Worm (Caenorhabditis elegans): Measurements from ENCODE around the gene clec-5.

clec-5 gene

ce11 chrIII:4854918-4855317 lies 28.5 kb downstream of the clec-5 start, which contains the start of gene C35D10.8:
Gene C35D10.8, plus strand, starts transcription at chrIII:4855218.
- TF ChIP-seq nhr-47 (tag; optimal IDR thresholded peaks at IDR 0.05) (no peak), nhr-19 (GFP tag; conservative IDR thresholded peaks at IDR 0.05) (no peak), C04F5.9 (tag; optimal IDR thresholded peaks at IDR 0.05) (no peak), blmp-1 (tag; optimal IDR thresholded peaks at IDR 0.05) (no peak), irx-1 (tag; optimal IDR thresholded peaks at IDR 0.05) (no peak), egl-13 (tag; optimal IDR thresholded peaks at IDR 0.05) (no peak), dpl-1 (GFP tag; optimal IDR thresholded peaks at IDR 0.05) (no peak), zip-4 (GFP tag; optimal IDR thresholded peaks at IDR 0.05) (no peak), zag-1 (tag; optimal IDR thresholded peaks at IDR 0.05) (no peak), ama-1 (optimal IDR thresholded peaks at IDR 0.05) (no peak), swsn-7 (tag; optimal IDR thresholded peaks at IDR 0.05) (no peak), nhr-90 (tag; optimal IDR thresholded peaks at IDR 0.05; ENCODE audit: poor library complexity) (no peak), ztf-11 (tag; optimal IDR thresholded peaks at IDR 0.05) (no peak), pag-3 (tag; optimal IDR thresholded peaks at IDR 0.05; ENCODE audit: borderline replicate concordance, insufficient read depth) (no peak), ets-5 (GFP tag; IDR thresholded peaks at IDR 0.05) (no peak), vab-15 (tag; optimal IDR thresholded peaks at IDR 0.05) (no peak), efl-3 (GFP tag; optimal IDR thresholded peaks at IDR 0.05) (no peak), nhr-11 (tag; optimal IDR thresholded peaks at IDR 0.05) (no peak), ztf-4 (tag; optimal IDR thresholded peaks at IDR 0.05) (no peak), nhr-28 (tag; optimal IDR thresholded peaks at IDR 0.05) (no peak)

DNA sequence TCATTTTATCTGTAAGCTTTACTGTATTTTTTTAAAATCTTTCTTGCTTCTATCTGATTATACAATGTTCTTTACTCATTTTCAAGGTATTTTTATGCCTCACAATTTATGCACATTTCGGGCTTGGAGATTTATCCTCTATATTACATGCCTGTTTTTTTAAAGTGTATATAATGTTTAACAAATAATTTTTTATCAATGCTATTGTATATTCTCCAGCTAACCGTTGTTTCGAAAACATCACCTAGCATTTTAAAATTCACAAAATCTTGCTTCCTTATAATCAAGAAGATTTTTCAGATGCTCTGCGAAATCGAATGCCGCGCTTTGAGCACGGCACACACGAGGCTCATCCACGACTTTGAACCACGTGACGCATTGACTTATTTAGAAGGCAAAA lies 31.4 kb downstream of the clec-5 start, which contains the start of gene ced-4:
TSS of gene ced-4 (plus strand) at position 301 of the 400 bp plus-strand sequence.
- no peak for TF ChIP-seq ets-5 (GFP tag; IDR thresholded peaks at IDR 0.05)
- TF ChIP-seq elt-3 (tag; optimal IDR thresholded peaks at IDR 0.05), result no peak
- TF ChIP-seq F16B12.6 (tag; optimal IDR thresholded peaks at IDR 0.05), result no peak
- TF ChIP-seq lsy-2 (tag; optimal IDR thresholded peaks at IDR 0.05), result no peak
- no peak for TF ChIP-seq nhr-237 (tag; optimal IDR thresholded peaks at IDR 0.05)
- no peak for TF ChIP-seq nhr-12 (tag; optimal IDR thresholded peaks at IDR 0.05)
- TF ChIP-seq alr-1 (tag; optimal IDR thresholded peaks at IDR 0.05; ENCODE audit: borderline replicate concordance), result no peak
- TF ChIP-seq aly-2 (tag; optimal IDR thresholded peaks at IDR 0.05), result no peak
- TF ChIP-seq skn-1 (tag; optimal IDR thresholded peaks at IDR 0.05), result no peak
- no peak for TF ChIP-seq C16A3.4 (tag; optimal IDR thresholded peaks at IDR 0.05)
- TF ChIP-seq nhr-71 (tag; optimal IDR thresholded peaks at IDR 0.05), result no peak

DNA sequence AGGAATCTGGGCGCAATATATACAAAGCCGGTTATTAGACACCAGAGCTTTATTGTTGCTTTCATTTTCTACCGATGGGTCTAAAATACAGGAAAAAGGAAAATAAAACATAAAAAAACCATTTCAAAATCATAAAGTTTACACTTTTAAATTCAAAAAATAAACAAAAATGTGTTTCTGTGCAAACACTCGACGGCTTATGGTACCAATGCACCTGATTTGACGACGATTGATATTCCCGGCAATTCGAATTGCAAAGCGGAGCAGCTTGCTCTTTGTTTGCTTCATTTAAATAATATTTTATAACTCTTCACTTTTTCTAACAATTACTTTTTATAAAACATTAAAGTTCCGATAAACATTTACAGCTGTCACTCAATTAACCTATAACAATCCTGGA lies 33.3 kb downstream of the clec-5 start, which contains the start of gene F26A1.1:
TSS of gene F26A1.1 (plus strand) at position 369 of the 400 bp plus-strand sequence.
- TF ChIP-seq fkh-10 (GFP tag; optimal IDR thresholded peaks at IDR 0.05) (no peak), fkh-8 (tag; optimal IDR thresholded peaks at IDR 0.05) (no peak), nhr-237 (tag; optimal IDR thresholded peaks at IDR 0.05) (no peak), ceh-63 (GFP tag; optimal IDR thresholded peaks at IDR 0.05) (no peak), nhr-76 (tag; optimal IDR thresholded peaks at IDR 0.05) (no peak), isw-1 (GFP tag; IDR thresholded peaks at IDR 0.05) (no peak), efl-1 (optimal IDR thresholded peaks at IDR 0.05) (peak; percentile 20 to 65), efl-1 (GFP tag; optimal IDR thresholded peaks at IDR 0.05 in 1 of 2) (peak; percentile 76 to 96), rnt-1 (tag; optimal IDR thresholded peaks at IDR 0.05) (peak; percentile 4), F16B12.6 (tag; optimal IDR thresholded peaks at IDR 0.05) (peak; percentile 82), Y116A8C.19 (tag; optimal IDR thresholded peaks at IDR 0.05; ENCODE audit: borderline replicate concordance) (no peak), irx-1 (tag; optimal IDR thresholded peaks at IDR 0.05) (no peak), ama-1 (optimal IDR thresholded peaks at IDR 0.05) (no peak), sup-37 (GFP tag; optimal IDR thresholded peaks at IDR 0.05) (no peak), pax-3 (tag; optimal IDR thresholded peaks at IDR 0.05) (no peak), zip-4 (GFP tag; optimal IDR thresholded peaks at IDR 0.05) (no peak), hlh-17 (GFP tag; optimal IDR thresholded peaks at IDR 0.05; ENCODE audit: borderline replicate concordance) (no peak), lir-3 (tag; optimal IDR thresholded peaks at IDR 0.05; ENCODE audit: poor library complexity) (no peak), aha-1 (tag; optimal IDR thresholded peaks at IDR 0.05) (no peak), fkh-4 (tag; optimal IDR thresholded peaks at IDR 0.05; ENCODE audit: borderline replicate concordance) (no peak), C34B4.2 (tag; optimal IDR thresholded peaks at IDR 0.05) (no peak), skn-1 (tag; optimal IDR thresholded peaks at IDR 0.05) (peak; percentile 14), dsc-1 (tag; optimal IDR thresholded peaks at IDR 0.05) (no peak), nhr-84 (tag; optimal IDR thresholded peaks at IDR 0.05) (no peak), grh-1 (GFP tag; IDR thresholded peaks at IDR 0.05) (no peak), lin-15B (tag; optimal IDR thresholded peaks at IDR 0.05) (no peak), nhr-20 (tag; optimal IDR thresholded peaks at IDR 0.05) (no peak)

All from whole organism, L1 larva.